Worm (Caenorhabditis elegans): ENCODE data around the gene gcy-23.
"Not testable (repeated sequence)": the region's sequence is repeated elsewhere in the genome, so short reads cannot be mapped to it uniquely, and the experiment has no call there.

DNA sequence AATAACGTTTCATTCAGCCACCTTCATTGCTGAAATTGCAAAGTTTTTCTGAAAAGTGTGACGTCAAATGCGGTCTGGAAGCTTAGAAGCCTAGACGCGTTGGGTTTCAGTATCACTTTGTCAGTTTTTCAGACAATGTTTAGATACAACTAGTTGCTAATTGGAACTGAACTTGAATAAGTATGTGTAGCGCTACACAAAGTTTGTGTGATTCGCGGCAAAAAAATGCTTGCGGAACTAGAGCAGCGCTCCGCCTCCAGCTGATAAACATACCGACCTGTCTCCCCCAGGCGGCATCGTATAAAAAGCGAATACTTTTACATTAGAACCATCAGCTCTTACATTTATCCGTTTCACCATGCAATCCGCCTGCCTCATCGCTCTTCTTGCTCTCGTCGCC lies 12.9 kb upstream of the gcy-23 start, which contains the start of gene W08E12.4:
- TF ChIP-seq F33H1.4 (GFP tag; IDR thresholded peaks at IDR 0.05); ets-4 (GFP tag; optimal IDR thresholded peaks at IDR 0.05); egrh-3 (GFP tag; IDR thresholded peaks at IDR 0.05): not testable (repeated sequence)

Data from whole organism, young adult.